Worm (Caenorhabditis elegans) whole organism, L4 larva: ENCODE results near the gene unk-1.

Experiments used
- F49E8.2 ChIP-seq: sonication (generic microtip); optimal IDR thresholded peaks from 2 replicates; lab custom pipeline; 2016; ENCODE audit warnings: missing compliant biosample characterization, mild to moderate bottlenecking, missing genetic modification characterization, borderline replicate concordance
- T26A8.4 ChIP-seq: fragments of 200-800 bp; sonication (Bioruptor generic); IDR thresholded peaks from 2 replicates; pipeline ENCODE4 v1.3.6; 2022; ENCODE audit warnings: missing genetic modification characterization, missing compliant biosample characterization
- fkh-10 ChIP-seq: fragments of 150-350 bp; optimal IDR thresholded peaks from 2 replicates; lab custom pipeline; 2014; ENCODE audit warnings: missing biosample characterization, missing genetic modification reagents, missing genetic modification characterization
- pha-4 ChIP-seq, 2 experiments: fragments of 150-350 bp in 1 of 2; fragments of 200-800 bp in 1 of 2; sonication (Bioruptor generic) in 1 of 2; IDR thresholded peaks in 1 of 2; optimal IDR thresholded peaks in 1 of 2; 2 replicates each; pipeline versions ENCODE4 v1.3.6 to Lab custom; 2014 to 2022; ENCODE audit warnings: missing genetic modification characterization in 2 of 2, missing genetic modification reagents in 2 of 2, missing biosample characterization in 1 of 2, missing compliant biosample characterization in 1 of 2
- snpc-4 ChIP-seq: fragments of 150-350 bp; optimal IDR thresholded peaks from 2 replicates; lab custom pipeline; 2014; ENCODE audit warnings: missing biosample characterization, missing genetic modification characterization
- zip-11 ChIP-seq: fragments of 200-800 bp; sonication (Bioruptor generic); IDR thresholded peaks from 2 replicates; pipeline ENCODE4 v1.3.6; 2022; ENCODE audit warnings: missing genetic modification characterization, missing compliant biosample characterization

DNA sequence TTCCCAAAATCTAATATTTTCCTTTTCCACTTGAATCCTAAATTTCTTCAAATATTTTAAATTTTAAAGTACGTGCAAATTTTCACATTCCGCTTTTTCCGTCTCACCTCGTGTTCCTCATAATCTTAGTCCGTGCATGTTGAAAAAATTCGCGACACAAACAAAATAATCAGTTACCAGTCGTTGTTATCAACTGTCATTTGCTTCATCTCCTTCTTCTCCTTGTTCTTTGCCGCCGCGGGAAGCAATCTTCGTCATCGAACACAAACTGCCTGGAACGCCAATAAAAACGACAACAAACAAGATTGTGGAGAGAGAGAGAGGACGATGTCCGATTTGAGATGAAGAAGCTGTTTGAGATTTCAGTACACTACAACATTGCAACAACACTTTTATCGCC is 3.0 kb downstream of the unk-1 start, which contains the start of gene C34D10.5:
- TF ChIP-seq F49E8.2 (tag; lab: Kevin White, UChicago) (no peak), T26A8.4 (GFP tag; lab: Robert Waterston, UW) (no peak), pha-4 (GFP tag; IDR thresholded peaks at IDR 0.05; lab: Robert Waterston, UW) (no peak), pha-4 (tag; optimal IDR thresholded peaks at IDR 0.05; lab: Kevin White, UChicago) (no peak), zip-11 (no peak), fkh-10 (GFP tag; lab: Kevin White, UChicago) (no peak), snpc-4 (tag; lab: Kevin White, UChicago) (no peak)
